Fruit fly (Drosophila melanogaster) whole organism, embryonic: ENCODE measurements around the gene CG43707.

Experiments used
- CG10209 ChIP-seq: fragments of 200-800 bp; sonication (Bioruptor generic); optimal IDR thresholded peaks from 3 replicates; lab custom pipeline; 2017; ENCODE audit warnings: missing biosample characterization, mild to moderate bottlenecking, missing genetic modification characterization, missing genetic modification reagents
- CG13775 ChIP-seq: fragments of 200-800 bp; sonication (Bioruptor generic); optimal IDR thresholded peaks from 3 replicates; lab custom pipeline; 2017; ENCODE audit warnings: missing biosample characterization, mild to moderate bottlenecking, missing genetic modification characterization
- CG15073 ChIP-seq: fragments of 200-800 bp; sonication (Bioruptor generic); optimal IDR thresholded peaks from 2 replicates; lab custom pipeline; 2016; ENCODE audit warnings: missing biosample characterization, missing genetic modification characterization
- CG15269 ChIP-seq: fragments of 200-800 bp; sonication (Bioruptor generic); optimal IDR thresholded peaks from 2 replicates; lab custom pipeline; 2018; ENCODE audit warnings: missing biosample characterization, mild to moderate bottlenecking, missing genetic modification characterization, moderate library complexity
- CG18619 ChIP-seq: fragments of 200-800 bp; sonication (Bioruptor generic); optimal IDR thresholded peaks from 3 replicates; lab custom pipeline; 2017; ENCODE audit warnings: missing biosample characterization, mild to moderate bottlenecking, missing genetic modification characterization
- CG3163 ChIP-seq: fragments of 200-800 bp; sonication (Bioruptor generic); optimal IDR thresholded peaks from 3 replicates; lab custom pipeline; 2016; ENCODE audit warnings: missing biosample characterization, missing genetic modification characterization
- CG4282 ChIP-seq: fragments of 200-800 bp; sonication (Bioruptor generic); optimal IDR thresholded peaks from 2 replicates; lab custom pipeline; 2016; ENCODE audit warnings: missing biosample characterization, missing genetic modification characterization
- CG6791 ChIP-seq: fragments of 200-800 bp; sonication (Bioruptor generic); IDR thresholded peaks from 3 replicates; pipeline ENCODE4 v1.3.6; 2022; ENCODE audit warnings: missing biosample characterization, missing genetic modification characterization; ENCODE audit not compliant: partially characterized antibody
- CG6813 ChIP-seq: fragments of 200-800 bp; sonication (Bioruptor generic); optimal IDR thresholded peaks from 2 replicates; lab custom pipeline; 2017; ENCODE audit warnings: missing biosample characterization, missing genetic modification characterization, mild to moderate bottlenecking, moderate library complexity, missing genetic modification reagents
- CG9727 ChIP-seq: fragments of 200-800 bp; sonication (Bioruptor generic); optimal IDR thresholded peaks from 3 replicates; lab custom pipeline; 2017; ENCODE audit warnings: missing biosample characterization, mild to moderate bottlenecking, missing genetic modification characterization
- CkIIα-i1 ChIP-seq: fragments of 200-800 bp; sonication (Bioruptor generic); IDR thresholded peaks from 2 replicates; pipeline ENCODE4 v1.3.6; 2022; ENCODE audit warnings: missing biosample characterization, missing genetic modification characterization
- Dad ChIP-seq: fragments of 200-800 bp; sonication (Bioruptor generic); optimal IDR thresholded peaks from 3 replicates; lab custom pipeline; 2016; ENCODE audit warnings: missing biosample characterization, missing genetic modification characterization
- Dfd ChIP-seq, 2 experiments: fragments of >200 bp; optimal IDR thresholded peaks; 2 replicates each; lab custom pipeline; 2017; ENCODE audit warnings: missing biosample characterization in 2 of 2, missing genetic modification characterization in 2 of 2
- Elba2 ChIP-seq: fragments of 200-800 bp; sonication (Bioruptor generic); optimal IDR thresholded peaks from 3 replicates; lab custom pipeline; 2016; ENCODE audit warnings: missing biosample characterization, missing genetic modification characterization
- Ets97D ChIP-seq: fragments of 200-800 bp; sonication (Bioruptor generic); optimal IDR thresholded peaks from 3 replicates; lab custom pipeline; 2016; ENCODE audit warnings: missing biosample characterization, missing genetic modification characterization
- Gug ChIP-seq: fragments of 200-800 bp; sonication (Bioruptor generic); IDR thresholded peaks from 4 replicates; pipeline ENCODE4 v1.3.6; 2022; ENCODE audit warnings: missing biosample characterization, missing genetic modification characterization
- HHEX ChIP-seq: fragments of 200-800 bp; sonication (Bioruptor generic); optimal IDR thresholded peaks from 3 replicates; lab custom pipeline; 2017; ENCODE audit warnings: missing biosample characterization, mild to moderate bottlenecking, missing genetic modification characterization, missing genetic modification reagents
- Mes4 ChIP-seq: fragments of 200-800 bp; sonication (Bioruptor generic); optimal IDR thresholded peaks from 2 replicates; lab custom pipeline; 2016; ENCODE audit warnings: missing biosample characterization, missing genetic modification characterization
- NfI ChIP-seq: fragments of 200-800 bp; sonication (Bioruptor generic); optimal IDR thresholded peaks from 3 replicates; lab custom pipeline; 2018; ENCODE audit warnings: missing biosample characterization, mild to moderate bottlenecking, missing genetic modification characterization, moderate library complexity
- Pdp1 ChIP-seq, 2 experiments: fragments of 200-800 bp; sonication (Bioruptor generic); optimal IDR thresholded peaks; 3 replicates each; lab custom pipeline; 2016; ENCODE audit warnings: missing biosample characterization in 2 of 2, missing genetic modification characterization in 2 of 2, mild to moderate bottlenecking in 1 of 2, moderate library complexity in 1 of 2
- Poxn ChIP-seq: fragments of 200-800 bp; sonication (Bioruptor generic); IDR thresholded peaks from 2 replicates; pipeline ENCODE4 v1.3.6; 2022; ENCODE audit warnings: missing biosample characterization, missing genetic modification characterization
- Scr ChIP-seq: fragments of 200-800 bp; sonication (Bioruptor generic); IDR thresholded peaks from 2 replicates; pipeline ENCODE4 v1.3.6; 2022; ENCODE audit warnings: missing biosample characterization, missing genetic modification characterization; ENCODE audit not compliant: partially characterized antibody
- ab ChIP-seq: fragments of 200-800 bp; sonication (Bioruptor generic); optimal IDR thresholded peaks from 2 replicates; lab custom pipeline; 2016; ENCODE audit warnings: missing biosample characterization, missing genetic modification characterization
- bcd ChIP-seq: fragments of 200-800 bp; sonication (Bioruptor generic); optimal IDR thresholded peaks from 2 replicates; lab custom pipeline; 2017; ENCODE audit warnings: missing biosample characterization, mild to moderate bottlenecking, missing genetic modification characterization
- bigmax ChIP-seq: fragments of 200-800 bp; sonication (Bioruptor generic); optimal IDR thresholded peaks from 2 replicates; lab custom pipeline; 2018; ENCODE audit warnings: missing biosample characterization, mild to moderate bottlenecking, missing genetic modification characterization
- cato ChIP-seq: fragments of 200-800 bp; sonication (Bioruptor generic); optimal IDR thresholded peaks from 2 replicates; lab custom pipeline; 2016; ENCODE audit warnings: missing biosample characterization, missing genetic modification characterization, borderline replicate concordance
- caup ChIP-seq: fragments of 200-800 bp; sonication (Bioruptor generic); optimal IDR thresholded peaks from 3 replicates; lab custom pipeline; 2017; ENCODE audit warnings: missing biosample characterization, mild to moderate bottlenecking, missing genetic modification characterization, moderate library complexity; ENCODE audit not compliant: severe bottlenecking
- croc ChIP-seq: fragments of 200-800 bp; sonication (Bioruptor generic); conservative IDR thresholded peaks from 3 replicates; pipeline ENCODE4 v1.3.6; 2022; ENCODE audit warnings: missing biosample characterization, missing genetic modification characterization
- crol ChIP-seq: fragments of 200-800 bp; sonication (Bioruptor generic); IDR thresholded peaks from 2 replicates; pipeline ENCODE4 v1.3.6; 2022; ENCODE audit warnings: missing biosample characterization, missing genetic modification characterization
- en ChIP-seq: fragments of 200-800 bp; sonication (Bioruptor generic); optimal IDR thresholded peaks from 2 replicates; lab custom pipeline; 2016; ENCODE audit warnings: missing biosample characterization, missing genetic modification characterization
- ewg ChIP-seq: fragments of 200-800 bp; sonication (Bioruptor generic); optimal IDR thresholded peaks from 3 replicates; lab custom pipeline; 2017; ENCODE audit warnings: mild to moderate bottlenecking, missing biosample characterization, missing genetic modification reagents, missing genetic modification characterization
- exex ChIP-seq: fragments of 200-800 bp; sonication (Bioruptor generic); optimal IDR thresholded peaks from 4 replicates; lab custom pipeline; 2018; ENCODE audit warnings: missing biosample characterization, mild to moderate bottlenecking, missing genetic modification characterization, moderate library complexity
- fd64A ChIP-seq: fragments of 200-800 bp; sonication (Bioruptor generic); optimal IDR thresholded peaks from 3 replicates; lab custom pipeline; 2018; ENCODE audit warnings: missing biosample characterization, mild to moderate bottlenecking, missing genetic modification characterization
- fd96Cb ChIP-seq: fragments of 200-800 bp; sonication (Bioruptor generic); optimal IDR thresholded peaks from 2 replicates; lab custom pipeline; 2018; ENCODE audit warnings: missing biosample characterization, mild to moderate bottlenecking, missing genetic modification characterization, moderate library complexity
- gcm2 ChIP-seq: fragments of 200-800 bp; sonication (Bioruptor generic); optimal IDR thresholded peaks from 2 replicates; lab custom pipeline; 2016; ENCODE audit warnings: missing biosample characterization, missing genetic modification characterization
- gfzf ChIP-seq: fragments of 200-800 bp; sonication (Bioruptor generic); optimal IDR thresholded peaks from 2 replicates; lab custom pipeline; 2016; ENCODE audit warnings: missing biosample characterization, mild to moderate bottlenecking, missing genetic modification characterization, moderate library complexity
- grn ChIP-seq: fragments of 200-800 bp; sonication (Bioruptor generic); optimal IDR thresholded peaks from 3 replicates; lab custom pipeline; 2017; ENCODE audit warnings: missing biosample characterization, missing genetic modification characterization
- h ChIP-seq: fragments of >200 bp; optimal IDR thresholded peaks from 2 replicates; lab custom pipeline; 2017
- her ChIP-seq: fragments of 200-800 bp; sonication (Bioruptor generic); optimal IDR thresholded peaks from 2 replicates; lab custom pipeline; 2016; ENCODE audit warnings: missing biosample characterization, missing genetic modification characterization
- lilli ChIP-seq: fragments of 200-800 bp; sonication (Bioruptor generic); optimal IDR thresholded peaks from 3 replicates; lab custom pipeline; 2016; ENCODE audit warnings: missing biosample characterization, missing genetic modification characterization
- lmd ChIP-seq: fragments of 200-800 bp; sonication (Bioruptor generic); IDR thresholded peaks from 2 replicates; pipeline ENCODE4 v1.3.6; 2022; ENCODE audit warnings: missing biosample characterization, missing genetic modification characterization
- mirr ChIP-seq: fragments of 200-800 bp; sonication (Bioruptor generic); optimal IDR thresholded peaks from 3 replicates; lab custom pipeline; 2018; ENCODE audit warnings: missing biosample characterization, mild to moderate bottlenecking, missing genetic modification characterization
- nerfin-2 ChIP-seq: fragments of 200-800 bp; sonication (Bioruptor generic); IDR thresholded peaks from 2 replicates; pipeline ENCODE4 v1.3.6; 2022; ENCODE audit warnings: missing biosample characterization, missing genetic modification characterization; ENCODE audit not compliant: partially characterized antibody
- pum ChIP-seq: fragments of 200-800 bp; sonication (Bioruptor generic); optimal IDR thresholded peaks from 2 replicates; lab custom pipeline; 2016; ENCODE audit warnings: missing biosample characterization, missing genetic modification characterization
- toy ChIP-seq: fragments of 200-800 bp; sonication (Bioruptor generic); IDR thresholded peaks from 2 replicates; pipeline ENCODE4 v1.3.6; 2022; ENCODE audit warnings: missing biosample characterization, missing genetic modification characterization
- unc-4 ChIP-seq: fragments of 200-800 bp; sonication (Bioruptor generic); IDR thresholded peaks from 2 replicates; pipeline ENCODE4 v1.3.6; 2022; ENCODE audit warnings: missing biosample characterization, missing genetic modification characterization; ENCODE audit not compliant: partially characterized antibody
- vfl ChIP-seq: fragments of 200-800 bp; sonication (Bioruptor generic); optimal IDR thresholded peaks from 2 replicates; lab custom pipeline; 2016; ENCODE audit warnings: missing biosample characterization, missing genetic modification characterization
- wor ChIP-seq: fragments of 200-800 bp; sonication (Bioruptor generic); IDR thresholded peaks from 2 replicates; pipeline ENCODE4 v1.3.6; 2022; ENCODE audit warnings: missing biosample characterization, missing genetic modification characterization

CG43707 gene

DNA sequence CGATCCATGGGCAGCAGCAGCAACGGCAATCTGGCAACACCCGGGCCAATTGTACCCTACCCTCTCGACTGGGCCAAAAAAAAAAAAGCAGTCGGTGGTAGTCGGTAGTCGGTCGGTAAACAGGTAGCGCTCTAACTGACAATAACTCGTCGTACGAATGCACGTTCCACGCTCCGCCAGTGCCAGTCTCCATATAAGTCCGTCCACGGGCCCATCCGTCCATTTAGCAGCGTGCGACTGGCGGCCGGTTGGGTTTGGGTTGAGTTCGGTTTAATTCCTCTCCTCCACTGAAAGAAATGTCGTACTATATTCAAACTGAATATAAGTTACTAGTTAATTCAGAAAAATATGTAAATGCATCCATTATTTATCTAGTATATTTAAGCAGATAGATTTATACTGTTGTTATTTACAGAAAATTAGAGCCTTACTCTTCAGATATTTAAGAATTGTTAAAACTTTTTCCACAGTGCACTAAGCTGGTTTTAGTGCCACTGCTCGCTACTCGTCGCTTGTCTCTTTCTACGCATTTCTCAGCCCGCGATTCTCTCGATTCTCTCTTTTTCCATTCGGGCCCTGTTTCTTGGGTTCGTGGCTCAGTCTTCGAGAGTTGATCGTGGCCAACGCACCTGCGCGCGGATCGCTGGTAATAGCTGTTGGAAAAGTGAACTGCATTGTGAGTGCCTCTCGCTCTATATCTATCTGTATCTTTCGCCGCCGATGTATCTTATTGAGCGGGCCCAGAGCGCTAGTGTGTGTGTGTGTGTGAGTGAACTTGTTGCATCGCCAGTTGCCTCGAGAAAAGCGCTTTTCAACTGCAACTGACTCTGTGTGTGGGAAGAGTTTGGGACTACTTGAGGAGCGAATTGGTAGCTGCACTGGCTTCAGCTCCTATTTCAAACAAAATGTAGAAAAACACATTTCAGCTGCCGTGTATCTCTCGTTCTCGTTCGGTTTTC, 14.3 kb downstream of the CG43707 start, which contains the start of gene bowl (continued):
- TF ChIP-seq CG6791 (GFP tag; lab: Robert Waterston, UW), result peak; percentile 54; the same call in 1 of the 3 replicates
- TF ChIP-seq CG3163 (GFP tag; lab: Kevin White, UChicago), result peak; percentile 77
- peak; percentile 74 for TF ChIP-seq toy
- TF ChIP-seq CG15073 (GFP tag; lab: Kevin White, UChicago), result peak; percentile 64
- peak; percentile 63; the same call in 1 of the 2 replicates for TF ChIP-seq CkIIα-i1 (GFP tag; lab: Robert Waterston, UW)
- no peak for TF ChIP-seq h
- peak; percentile 89 to 92 for TF ChIP-seq Pdp1 (GFP tag; optimal IDR thresholded peaks at IDR 0.05; lab: Kevin White, UChicago)
- TF ChIP-seq NfI (GFP tag; lab: Kevin White, UChicago), result peak; percentile 91
- no peak for TF ChIP-seq Dfd (GFP tag; optimal IDR thresholded peaks at IDR 0.05; lab: Kevin White, UChicago)
- TF ChIP-seq wor, result peak; percentile 95
- peak; percentile 80 for TF ChIP-seq ab (GFP tag; lab: Kevin White, UChicago)
- peak; percentile 89 for TF ChIP-seq her (GFP tag; lab: Kevin White, UChicago)
- TF ChIP-seq unc-4 (GFP tag; lab: Robert Waterston, UW), result no peak
- no peak for TF ChIP-seq nerfin-2
- peak; percentile 68 for TF ChIP-seq grn (GFP tag; lab: Kevin White, UChicago)
- peak; percentile 94 for TF ChIP-seq gcm2 (GFP tag; lab: Kevin White, UChicago)
- TF ChIP-seq CG13775 (GFP tag; lab: Kevin White, UChicago), result peak; percentile 95
- peak; percentile 42 for TF ChIP-seq exex (tag; lab: Kevin White, UChicago)
- peak; percentile 82 for TF ChIP-seq en (GFP tag; lab: Kevin White, UChicago)
- peak; percentile 91 for TF ChIP-seq ewg
- TF ChIP-seq Elba2 (GFP tag; lab: Kevin White, UChicago), result peak; percentile 95
- peak; percentile 97 for TF ChIP-seq lmd (GFP tag; lab: Robert Waterston, UW)
- peak; percentile 82 for TF ChIP-seq crol (GFP tag; lab: Robert Waterston, UW)
- peak; percentile 91 for TF ChIP-seq bcd
- peak; percentile 98 for TF ChIP-seq CG15269 (tag; lab: Kevin White, UChicago)
- TF ChIP-seq CG6813 (GFP tag; lab: Kevin White, UChicago), result peak; percentile 91
- peak; percentile 77; the same call in 3 of the 4 replicates for TF ChIP-seq Gug (GFP tag; lab: Robert Waterston, UW)
- TF ChIP-seq bigmax (GFP tag; lab: Kevin White, UChicago), result no peak
- peak; percentile 96 for TF ChIP-seq CG10209 (GFP tag; lab: Kevin White, UChicago)
- peak; percentile 61 for TF ChIP-seq CG4282
- peak; percentile 98 for TF ChIP-seq lilli
- peak; percentile 89 for TF ChIP-seq pum (GFP tag; lab: Kevin White, UChicago)
- TF ChIP-seq vfl (GFP tag; lab: Kevin White, UChicago), result peak; percentile 89
- TF ChIP-seq fd64A (GFP tag; lab: Kevin White, UChicago), result peak; percentile 68
- peak; percentile 91 for TF ChIP-seq Poxn
- TF ChIP-seq CG9727 (GFP tag; lab: Kevin White, UChicago), result peak; percentile 97
- TF ChIP-seq mirr, result peak; percentile 42
- peak; percentile 82 for TF ChIP-seq Dad (GFP tag; lab: Kevin White, UChicago)
- peak; percentile 92 for TF ChIP-seq fd96Cb (tag; lab: Kevin White, UChicago)
- peak; percentile 95 for TF ChIP-seq cato (GFP tag; lab: Kevin White, UChicago)
- peak; percentile 86 for TF ChIP-seq caup (GFP tag; lab: Kevin White, UChicago)
- 0 out of 2 replicates have a peak, but pooled peaks have one; percentile 12 for TF ChIP-seq Scr (GFP tag; lab: Robert Waterston, UW)
- TF ChIP-seq gfzf, result no peak
- TF ChIP-seq Mes4 (GFP tag; lab: Kevin White, UChicago), result peak; percentile 90
- peak; percentile 94 for TF ChIP-seq CG18619 (GFP tag; lab: Kevin White, UChicago)
- TF ChIP-seq Ets97D, result peak; percentile 63
- TF ChIP-seq croc (GFP tag; lab: Robert Waterston, UW), result peak; percentile 95
- peak; percentile 87 for TF ChIP-seq HHEX (GFP tag; lab: Kevin White, UChicago)
